Worm (Caenorhabditis elegans) whole organism, young adult: ENCODE measurements around the gene C18A11.1.

Source experiments
- ama-1 ChIP-seq, 3 experiments: fragments of 150-350 bp in 1 of 3; sonication (generic microtip) in 2 of 3; optimal IDR thresholded peaks; 2 replicates each; lab custom pipeline; 2014 to 2018; ENCODE audit warnings: missing biosample characterization in 2 of 3, missing genetic modification characterization in 2 of 3, missing genetic modification reagents in 2 of 3
- athp-1 ChIP-seq: sonication (generic microtip); optimal IDR thresholded peaks from 2 replicates; lab custom pipeline; 2017; ENCODE audit warnings: mild to moderate bottlenecking, missing genetic modification characterization, missing compliant biosample characterization
- attf-6 ChIP-seq: fragments of 200-800 bp; sonication (Bioruptor generic); IDR thresholded peaks from 2 replicates; pipeline ENCODE4 v1.3.6; 2022; ENCODE audit warnings: missing genetic modification reagents, missing genetic modification characterization, missing compliant biosample characterization
- bed-1 ChIP-seq: fragments of 200-800 bp; sonication (Bioruptor generic); IDR thresholded peaks from 2 replicates; pipeline ENCODE4 v1.3.6; 2022; ENCODE audit warnings: missing genetic modification reagents, missing genetic modification characterization, missing compliant biosample characterization
- bed-2 ChIP-seq: fragments of 200-800 bp; sonication (Bioruptor generic); IDR thresholded peaks from 2 replicates; pipeline ENCODE4 v1.3.6; 2022; ENCODE audit warnings: missing genetic modification reagents, missing genetic modification characterization, missing compliant biosample characterization
- dox-1 ChIP-seq: fragments of 200-800 bp; sonication (Bioruptor generic); IDR thresholded peaks from 2 replicates; pipeline ENCODE4 v1.3.6; 2022; ENCODE audit warnings: missing genetic modification reagents, missing genetic modification characterization, missing compliant biosample characterization
- him-1 ChIP-seq: sonication (generic microtip); optimal IDR thresholded peaks from 2 replicates; lab custom pipeline; 2016; ENCODE audit warnings: missing genotype, missing genetic modification reagents, missing genetic modification characterization, missing compliant biosample characterization
- madf-8 ChIP-seq: fragments of 200-800 bp; sonication (Bioruptor generic); conservative IDR thresholded peaks from 2 replicates; pipeline ENCODE4 v1.3.6; 2022; ENCODE audit warnings: missing genetic modification reagents, missing genetic modification characterization, missing compliant biosample characterization
- pha-4 ChIP-seq: fragments of 150-350 bp; sonication (generic microtip); optimal IDR thresholded peaks from 2 replicates; lab custom pipeline; 2014; ENCODE audit warnings: missing biosample characterization, missing genetic modification reagents, missing genetic modification characterization
- rpc-1 ChIP-seq, 2 experiments: fragments of 150-350 bp in 1 of 2; sonication (generic microtip) in 1 of 2; optimal IDR thresholded peaks; 2 replicates each; lab custom pipeline; 2014 to 2018; ENCODE audit warnings: missing biosample characterization in 1 of 2, missing genetic modification characterization in 1 of 2, missing genetic modification reagents in 1 of 2, missing genotype in 1 of 2
- tbp1 ChIP-seq: fragments of 200-800 bp; sonication (Bioruptor generic); optimal IDR thresholded peaks from 2 replicates; lab custom pipeline; 2018; ENCODE audit warnings: mild to moderate bottlenecking, missing genetic modification characterization, missing compliant biosample characterization
- zim-3 ChIP-seq: sonication (generic microtip); optimal IDR thresholded peaks from 2 replicates; lab custom pipeline; 2017; ENCODE audit warnings: mild to moderate bottlenecking, missing genetic modification characterization, moderate library complexity, missing compliant biosample characterization
- ztf-28 ChIP-seq: fragments of 200-800 bp; sonication (Bioruptor generic); IDR thresholded peaks from 2 replicates; pipeline ENCODE4 v1.3.6; 2022; ENCODE audit warnings: missing genetic modification reagents, missing genetic modification characterization, missing compliant biosample characterization

- no peak for TF ChIP-seq pha-4 (tag; lab: Kevin White, UChicago)
- no peak for TF ChIP-seq zim-3 (tag; lab: Kevin White, UChicago)
- TF ChIP-seq rpc-1 (optimal IDR thresholded peaks at IDR 0.05; lab: Kevin White, UChicago): no peak
- TF ChIP-seq rpc-1 (tag; optimal IDR thresholded peaks at IDR 0.05; lab: Kevin White, UChicago): no peak
- no peak for TF ChIP-seq madf-8 (GFP tag; lab: Robert Waterston, UW)
- TF ChIP-seq him-1 (tag; lab: Kevin White, UChicago): no peak
- TF ChIP-seq tbp1 (GFP tag; lab: Kevin White, UChicago): no peak
- no peak for TF ChIP-seq ama-1 (optimal IDR thresholded peaks at IDR 0.05; lab: Kevin White, UChicago)
- no peak for TF ChIP-seq ama-1 (GFP tag; optimal IDR thresholded peaks at IDR 0.05; lab: Kevin White, UChicago)
- no peak for TF ChIP-seq bed-2
- no peak for TF ChIP-seq athp-1
- no peak for TF ChIP-seq ztf-28 (GFP tag; lab: Robert Waterston, UW)
- no peak for TF ChIP-seq dox-1 (GFP tag; lab: Robert Waterston, UW)
- TF ChIP-seq bed-1 (GFP tag; lab: Robert Waterston, UW): no peak
- no peak for TF ChIP-seq attf-6 (GFP tag; lab: Robert Waterston, UW)
Observed at ce11 chrX:8078374-8078773, 9.2 kb downstream of the C18A11.1 start.
